Fruit fly (Drosophila melanogaster) Kc167 (cell line): ENCODE measurements around the gene Cyp310a1.

Experiments used
- Myc ChIP-seq: fragments of >200 bp; optimal IDR thresholded peaks from 2 replicates; lab custom pipeline; 2017; ENCODE audit warnings: missing external identifiers
- Sin3A ChIP-seq: fragments of >200 bp; optimal IDR thresholded peaks from 2 replicates; lab custom pipeline; 2018; ENCODE audit warnings: missing external identifiers
- h ChIP-seq: fragments of >200 bp; optimal IDR thresholded peaks from 3 replicates; lab custom pipeline; 2018; ENCODE audit warnings: missing external identifiers
- insv ChIP-seq: fragments of >200 bp; optimal IDR thresholded peaks from 3 replicates; lab custom pipeline; 2018; ENCODE audit warnings: missing external identifiers
- psq ChIP-seq: fragments of >200 bp; optimal IDR thresholded peaks from 2 replicates; lab custom pipeline; 2017; ENCODE audit warnings: missing external identifiers
- ttk ChIP-seq: sonication (Bioruptor generic); optimal IDR thresholded peaks from 2 replicates; lab custom pipeline; 2017; ENCODE audit warnings: missing external identifiers

Gene Cyp310a1

DNA sequence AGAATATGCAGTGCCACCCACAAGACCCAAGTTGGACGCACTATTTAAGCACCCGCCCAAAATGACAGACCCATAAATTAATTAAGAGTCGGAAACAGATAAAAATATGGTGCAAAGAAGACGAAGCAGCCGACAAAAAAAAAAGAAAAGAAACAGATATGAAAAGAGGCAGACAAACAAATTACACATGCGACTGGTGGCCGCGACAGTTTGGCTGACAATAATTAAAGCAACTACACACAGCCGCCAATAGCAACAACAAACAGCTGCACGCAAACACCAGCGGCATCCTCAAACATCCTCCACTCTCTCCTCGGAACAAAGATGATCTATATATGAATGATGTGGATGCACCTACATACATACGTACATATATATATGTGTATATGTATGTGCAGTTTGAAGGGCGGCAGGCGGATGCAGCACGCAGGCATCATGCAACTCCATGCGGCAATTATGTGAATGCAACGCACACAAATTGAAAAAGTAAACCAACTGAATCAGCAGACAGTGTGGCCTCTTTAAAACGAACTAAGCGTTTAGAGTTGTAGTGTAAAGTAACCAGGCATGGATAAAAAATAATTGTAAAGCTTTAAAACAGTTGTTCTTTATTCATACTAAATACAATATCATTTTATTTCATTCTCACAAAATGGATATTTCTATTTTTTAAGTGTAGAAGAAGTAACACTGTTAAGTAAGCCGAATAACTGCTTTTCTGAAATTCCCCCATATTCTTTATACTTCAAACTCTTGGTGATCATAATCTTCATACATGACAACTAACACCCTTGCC is 4.8 kb downstream of the Cyp310a1 start:
- TF ChIP-seq Sin3A (lab: Kevin White, UChicago) = no peak
- no peak for TF ChIP-seq ttk (lab: Kevin White, UChicago)
- TF ChIP-seq insv = no peak
- no peak for TF ChIP-seq Myc
- no peak for TF ChIP-seq psq (lab: Kevin White, UChicago)
- no peak for TF ChIP-seq h (lab: Kevin White, UChicago)

DNA sequence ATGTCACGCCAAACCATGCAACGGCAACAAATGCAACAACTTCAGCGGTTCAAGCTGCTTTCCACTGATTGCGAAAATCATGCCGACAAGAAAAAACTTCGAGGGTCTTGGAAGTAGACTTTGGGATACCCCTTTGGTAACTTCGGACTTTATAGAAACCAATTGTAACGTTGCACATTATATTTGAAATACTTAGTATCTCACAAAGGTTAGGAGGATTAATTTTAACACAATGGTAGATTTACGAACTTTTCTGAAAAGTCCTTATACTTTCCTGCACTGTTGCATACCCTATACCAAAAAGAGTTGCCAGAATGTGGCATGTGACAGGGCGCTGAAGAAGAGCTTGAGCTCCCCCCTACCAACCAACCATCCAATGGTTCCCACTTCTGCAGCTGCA is 7.3 kb downstream of the Cyp310a1 start:
- TF ChIP-seq Sin3A (lab: Kevin White, UChicago) (no peak), insv (no peak), ttk (lab: Kevin White, UChicago) (no peak), Myc (no peak), psq (lab: Kevin White, UChicago) (no peak), h (lab: Kevin White, UChicago) (no peak)

DNA sequence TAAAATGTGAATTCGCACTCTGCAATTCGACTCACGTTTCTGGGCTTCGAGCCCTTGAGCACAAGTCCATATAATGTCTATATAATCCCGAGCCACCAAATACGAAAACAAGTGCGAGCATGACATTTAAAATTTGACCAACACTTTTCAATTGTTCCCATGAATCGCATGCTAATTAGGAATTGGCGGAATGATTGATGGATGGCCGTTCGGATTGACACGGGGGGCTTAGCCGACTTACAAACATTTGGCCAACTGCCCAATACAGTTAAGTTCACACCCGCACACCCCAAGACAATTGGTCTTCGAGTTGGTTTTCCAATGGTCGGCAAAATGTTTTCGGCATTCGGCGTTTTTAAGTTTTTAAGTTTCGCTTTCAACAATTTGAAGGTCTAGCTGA is 11.7 kb downstream of the Cyp310a1 start:
- TF ChIP-seq insv (no peak), h (lab: Kevin White, UChicago) (no peak), Sin3A (lab: Kevin White, UChicago) (no peak), ttk (lab: Kevin White, UChicago) (no peak), psq (lab: Kevin White, UChicago) (no peak), Myc (no peak)

DNA sequence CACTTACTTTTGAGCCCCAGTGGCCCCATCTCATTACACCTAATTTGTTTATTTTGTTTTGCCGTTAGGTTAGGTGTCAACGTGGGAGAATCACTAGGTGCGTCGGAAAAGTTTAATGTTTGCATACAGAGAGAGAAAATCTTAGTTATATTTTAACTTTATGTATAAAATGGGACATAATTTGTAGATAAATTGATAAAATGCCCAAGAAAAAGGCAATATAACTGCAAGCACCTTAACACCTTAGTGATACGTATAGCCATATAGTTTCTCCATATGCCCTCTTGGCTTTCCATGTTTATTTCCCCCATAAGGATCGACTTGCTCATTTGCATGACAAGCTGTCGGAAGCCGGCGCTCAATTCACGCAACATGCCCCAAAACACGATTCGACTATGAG is 13.9 kb downstream of the Cyp310a1 start:
- TF ChIP-seq psq (lab: Kevin White, UChicago) = no peak
- TF ChIP-seq Myc = no peak
- no peak for TF ChIP-seq h (lab: Kevin White, UChicago)
- TF ChIP-seq insv = no peak
- no peak for TF ChIP-seq Sin3A (lab: Kevin White, UChicago)
- TF ChIP-seq ttk (lab: Kevin White, UChicago) = no peak

DNA sequence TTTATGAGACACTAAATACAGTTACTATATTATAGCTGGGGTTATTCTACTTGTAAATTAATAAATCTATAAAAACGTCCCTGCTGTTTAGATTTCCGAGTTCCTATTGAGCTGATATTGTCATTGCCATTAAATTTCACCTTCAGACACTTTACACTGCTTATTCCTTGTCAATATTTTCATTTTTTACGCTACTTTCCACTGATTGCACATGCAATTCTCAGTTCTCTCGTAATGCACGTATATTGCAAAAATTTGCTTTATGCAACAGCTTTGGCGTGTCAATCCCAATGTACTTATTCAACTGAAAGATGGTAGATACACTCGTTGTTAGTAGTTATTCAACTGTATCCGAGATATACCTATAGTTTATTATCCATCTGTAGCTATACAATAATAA is 20.4 kb downstream of the Cyp310a1 start:
- no peak for TF ChIP-seq ttk (lab: Kevin White, UChicago)
- no peak for TF ChIP-seq psq (lab: Kevin White, UChicago)
- no peak for TF ChIP-seq insv
- no peak for TF ChIP-seq Myc

DNA sequence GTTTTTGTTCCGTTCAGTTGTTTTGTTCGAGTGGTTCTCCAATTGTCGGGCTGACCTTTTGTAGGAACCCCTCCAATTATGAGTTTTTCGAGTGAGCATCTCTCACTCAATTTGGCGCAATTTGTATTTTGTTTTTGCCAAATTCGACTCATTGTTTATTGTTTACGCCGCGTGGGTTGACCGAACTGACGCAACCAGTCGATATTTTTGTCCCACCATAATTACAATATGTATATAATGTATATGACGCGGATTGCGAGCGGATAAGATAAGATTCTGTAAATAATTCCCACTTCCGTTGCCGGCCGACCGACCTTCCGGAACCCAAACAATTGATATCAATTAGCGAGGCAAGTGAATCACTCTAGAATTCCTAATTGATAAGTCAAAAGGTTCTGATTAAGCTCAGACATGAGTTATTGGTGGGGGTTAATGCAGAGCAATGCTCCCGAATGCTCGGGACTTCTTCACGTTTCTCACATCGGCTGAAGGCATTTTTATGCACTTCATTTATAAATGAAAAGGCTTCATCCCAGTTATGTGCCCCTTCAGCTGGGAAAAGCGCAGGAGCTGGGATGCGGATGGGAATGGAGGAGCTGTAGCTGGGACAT is 22.1 kb downstream of the Cyp310a1 start:
- TF ChIP-seq Sin3A (lab: Kevin White, UChicago) (no peak), h (lab: Kevin White, UChicago) (no peak), Myc (no peak), ttk (lab: Kevin White, UChicago) (no peak), psq (lab: Kevin White, UChicago) (no peak), insv (no peak)

DNA sequence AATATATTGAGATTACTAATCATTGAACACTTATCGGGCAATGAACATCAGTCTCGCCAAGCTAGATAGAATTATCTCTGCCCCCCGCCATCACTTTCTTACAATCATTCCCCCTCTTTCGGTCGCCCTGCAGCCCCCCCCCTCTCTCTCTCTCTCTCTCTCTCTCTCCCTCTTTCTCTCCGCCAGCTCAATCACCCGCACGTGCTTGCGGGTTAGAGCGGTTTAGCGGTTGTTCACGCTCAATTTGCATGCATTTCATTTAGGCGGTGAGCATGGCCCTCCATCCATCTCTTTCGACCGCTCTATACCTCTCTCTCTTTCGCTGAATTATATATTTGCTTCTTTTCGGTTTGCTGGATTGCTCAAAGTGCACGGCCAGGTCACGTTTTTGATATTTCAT is 23.7 kb downstream of the Cyp310a1 start:
- no peak for TF ChIP-seq psq (lab: Kevin White, UChicago)
- no peak for TF ChIP-seq insv
- no peak for TF ChIP-seq Myc
- TF ChIP-seq ttk (lab: Kevin White, UChicago) = no peak
- TF ChIP-seq Sin3A (lab: Kevin White, UChicago) = no peak
- TF ChIP-seq h (lab: Kevin White, UChicago) = no peak

DNA sequence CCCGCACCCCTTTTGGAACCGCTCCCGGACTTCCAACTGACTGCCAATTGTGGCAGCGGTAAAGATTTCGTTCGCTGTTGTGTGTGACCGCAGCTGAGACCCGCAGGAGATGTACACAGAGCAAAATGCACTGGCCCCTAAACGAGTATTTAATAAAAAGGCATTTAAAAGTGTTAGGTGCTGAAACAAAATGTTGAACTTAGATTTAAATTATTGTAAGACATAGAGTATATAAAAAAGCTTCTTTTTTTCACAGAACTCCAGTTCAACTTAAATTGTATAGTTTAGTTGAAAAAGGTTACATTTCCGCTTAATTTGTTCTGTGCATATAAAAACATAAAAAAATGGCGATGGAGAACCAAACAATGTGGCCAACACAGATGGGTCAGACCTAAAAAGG is 24.7 kb downstream of the Cyp310a1 start:
- no peak for TF ChIP-seq psq (lab: Kevin White, UChicago)
- TF ChIP-seq h (lab: Kevin White, UChicago) = no peak
- TF ChIP-seq Sin3A (lab: Kevin White, UChicago) = no peak

DNA sequence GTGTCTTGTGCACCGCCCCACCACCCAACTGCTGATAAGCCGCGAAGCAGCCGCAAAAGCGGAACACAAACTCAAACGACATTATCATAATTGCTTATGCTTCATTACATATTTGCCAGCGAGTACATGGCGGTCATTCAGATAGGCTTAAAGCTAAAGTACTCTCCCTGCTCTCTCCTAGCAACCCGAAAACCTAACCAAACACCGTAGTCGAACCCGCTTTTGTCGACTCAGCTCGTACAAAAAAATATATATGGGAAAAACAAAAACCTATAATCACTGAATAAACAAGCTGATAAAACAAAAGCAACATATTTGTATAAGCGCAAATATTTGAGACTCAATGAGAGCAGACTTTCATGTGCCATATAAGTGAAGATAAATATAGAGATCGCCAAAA is 25.8 kb downstream of the Cyp310a1 start:
- no peak for TF ChIP-seq insv
- no peak for TF ChIP-seq h (lab: Kevin White, UChicago)
- TF ChIP-seq psq (lab: Kevin White, UChicago) = no peak
- no peak for TF ChIP-seq Sin3A (lab: Kevin White, UChicago)
- no peak for TF ChIP-seq Myc
- TF ChIP-seq ttk (lab: Kevin White, UChicago) = no peak

DNA sequence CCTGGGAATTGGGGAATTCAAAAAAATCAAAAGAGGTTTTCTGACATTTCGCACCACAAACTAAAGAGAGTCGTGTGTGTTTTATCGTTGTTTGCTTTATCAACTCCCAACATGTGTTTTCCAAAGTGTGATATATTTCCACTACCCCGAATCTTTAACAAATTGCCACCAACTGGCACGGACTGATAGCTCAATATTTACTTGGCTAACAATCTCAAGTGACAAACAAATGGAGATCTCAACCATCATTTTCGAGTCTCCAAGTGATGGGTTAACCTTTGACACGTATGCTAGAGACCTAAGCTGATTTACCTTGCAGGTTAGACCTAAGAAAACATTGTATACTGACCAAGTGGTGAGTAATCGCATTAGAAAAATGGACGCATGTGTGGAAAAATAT is 27.3 kb downstream of the Cyp310a1 start:
- TF ChIP-seq ttk (lab: Kevin White, UChicago) (no peak), insv (no peak)

DNA sequence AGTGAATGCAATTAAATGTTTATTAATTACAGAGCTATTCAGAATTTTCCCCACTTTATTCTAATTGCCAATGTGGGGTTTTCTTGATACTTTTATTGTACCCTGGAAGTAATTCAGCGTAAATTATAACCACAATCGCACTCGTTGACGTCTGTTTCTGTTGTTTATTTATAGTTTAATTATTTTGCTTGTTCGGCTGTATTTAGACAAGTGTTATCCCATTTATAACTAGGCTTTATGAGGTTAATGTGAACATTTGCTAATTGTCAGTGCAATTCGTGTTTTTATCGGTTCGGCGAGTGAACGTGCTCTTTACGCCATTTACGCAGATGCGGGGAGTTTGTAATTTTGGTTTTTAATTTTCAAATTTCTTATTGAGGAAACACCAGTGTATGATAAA is 27.8 kb downstream of the Cyp310a1 start:
- TF ChIP-seq ttk (lab: Kevin White, UChicago) (no peak), Myc (no peak), psq (lab: Kevin White, UChicago) (no peak), Sin3A (lab: Kevin White, UChicago) (no peak), h (lab: Kevin White, UChicago) (no peak), insv (no peak)

DNA sequence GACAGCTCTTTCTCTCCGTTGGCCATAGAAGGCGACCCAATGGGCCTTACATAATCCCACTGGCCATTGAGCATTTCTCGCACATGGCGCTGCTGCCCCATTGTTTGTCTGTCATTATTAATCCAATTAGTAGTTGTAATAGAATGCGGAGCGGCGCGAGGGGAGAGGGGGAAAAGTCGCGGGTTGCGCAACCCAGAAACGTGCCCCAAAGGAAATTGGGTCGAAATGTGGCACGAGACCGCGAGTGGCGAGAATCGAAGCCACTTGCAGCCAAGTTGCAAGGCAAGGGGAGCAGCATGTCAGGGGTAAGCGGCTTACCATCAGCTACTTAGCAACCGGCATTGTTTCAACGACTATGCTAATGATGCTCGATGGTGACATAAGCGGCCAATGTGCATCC is 28.4 kb downstream of the Cyp310a1 start:
- TF ChIP-seq Sin3A (lab: Kevin White, UChicago) (no peak), psq (lab: Kevin White, UChicago) (no peak), h (lab: Kevin White, UChicago) (no peak), insv (no peak), Myc (no peak)

DNA sequence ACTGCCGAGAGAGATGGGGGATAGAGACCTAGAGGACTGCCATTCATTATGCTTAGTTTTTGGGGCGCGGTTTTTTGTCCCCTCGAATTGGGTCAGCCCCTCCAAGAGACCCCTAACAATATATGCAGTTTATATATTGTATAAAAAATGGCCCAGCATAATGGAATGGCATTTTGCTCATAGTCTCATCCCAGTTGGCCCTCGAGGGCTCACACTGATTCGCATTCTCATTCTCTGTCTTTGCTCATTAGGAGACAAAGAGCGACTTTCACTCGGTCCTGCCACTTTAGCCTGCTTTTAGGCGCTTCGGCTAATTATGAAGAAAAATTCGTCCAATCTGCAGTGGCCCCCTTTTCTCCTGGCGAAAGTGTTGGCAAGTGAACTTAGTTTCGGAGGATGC is 29.4 kb downstream of the Cyp310a1 start:
- no peak for TF ChIP-seq h (lab: Kevin White, UChicago)
- no peak for TF ChIP-seq Sin3A (lab: Kevin White, UChicago)
- TF ChIP-seq psq (lab: Kevin White, UChicago) = no peak
- TF ChIP-seq insv = no peak
- no peak for TF ChIP-seq Myc
- no peak for TF ChIP-seq ttk (lab: Kevin White, UChicago)
